Worm (Caenorhabditis elegans) whole organism, L2 larva: ENCODE results near the gene srlf-19.
A peak's percentile ranks its signal among the peaks of the same experiment; 100 is the strongest.

Source experiments
- C34F6.9 ChIP-seq: fragments of 150-350 bp; optimal IDR thresholded peaks from 2 replicates; lab custom pipeline; 2014; ENCODE audit warnings: missing biosample characterization, missing genetic modification characterization
- F13H6.1 ChIP-seq: sonication (generic microtip); optimal IDR thresholded peaks from 2 replicates; lab custom pipeline; 2016; ENCODE audit warnings: missing genetic modification characterization, missing compliant biosample characterization
- R02D3.7 ChIP-seq: fragments of 150-350 bp; optimal IDR thresholded peaks from 2 replicates; lab custom pipeline; 2014; ENCODE audit warnings: missing biosample characterization, missing genetic modification characterization
- Y55F3AM.14 ChIP-seq: fragments of 200-800 bp; sonication (Bioruptor generic); optimal IDR thresholded peaks from 2 replicates; lab custom pipeline; 2018; ENCODE audit warnings: mild to moderate bottlenecking, missing genetic modification characterization, missing compliant biosample characterization
- ZK546.5 ChIP-seq: sonication (generic microtip); optimal IDR thresholded peaks from 2 replicates; lab custom pipeline; 2017; ENCODE audit warnings: missing biosample characterization, missing genetic modification characterization
- alr-1 ChIP-seq: fragments of 150-350 bp; optimal IDR thresholded peaks from 2 replicates; lab custom pipeline; 2014; ENCODE audit warnings: missing biosample characterization, missing genetic modification characterization
- aly-2 ChIP-seq: fragments of 150-350 bp; optimal IDR thresholded peaks from 2 replicates; lab custom pipeline; 2014; ENCODE audit warnings: missing biosample characterization, missing genetic modification characterization
- ama-1 ChIP-seq: fragments of 150-350 bp; optimal IDR thresholded peaks from 2 replicates; lab custom pipeline; 2018; ENCODE audit warnings: inconsistent platforms
- blmp-1 ChIP-seq: sonication (generic microtip); optimal IDR thresholded peaks from 2 replicates; lab custom pipeline; 2017; ENCODE audit warnings: missing genetic modification characterization, mild to moderate bottlenecking, missing compliant biosample characterization, antibody characterized with exemption, moderate library complexity; ENCODE audit not compliant: insufficient read depth
- ceh-16 ChIP-seq: fragments of 150-350 bp; optimal IDR thresholded peaks from 2 replicates; lab custom pipeline; 2014; ENCODE audit warnings: missing biosample characterization, missing genetic modification characterization
- ceh-82 ChIP-seq: fragments of 150-350 bp; optimal IDR thresholded peaks from 2 replicates; lab custom pipeline; 2014; ENCODE audit warnings: missing biosample characterization, missing genetic modification characterization
- crh-2 ChIP-seq: sonication (generic microtip); optimal IDR thresholded peaks from 2 replicates; lab custom pipeline; 2017; ENCODE audit warnings: missing biosample characterization, missing genetic modification characterization
- dmd-4 ChIP-seq: sonication (generic microtip); optimal IDR thresholded peaks from 2 replicates; lab custom pipeline; 2017; ENCODE audit warnings: missing biosample characterization, missing genetic modification characterization
- egl-27 ChIP-seq: sonication (generic microtip); optimal IDR thresholded peaks from 3 replicates; lab custom pipeline; 2017; ENCODE audit warnings: missing biosample characterization, missing genetic modification reagents, missing genetic modification characterization
- elt-1 ChIP-seq: fragments of 150-350 bp; optimal IDR thresholded peaks from 2 replicates; lab custom pipeline; 2014; ENCODE audit warnings: missing biosample characterization, missing genetic modification characterization
- elt-3 ChIP-seq: sonication (generic microtip); optimal IDR thresholded peaks from 2 replicates; lab custom pipeline; 2017; ENCODE audit warnings: missing biosample characterization, missing genetic modification characterization
- fos-1 ChIP-seq: fragments of 150-350 bp; optimal IDR thresholded peaks from 2 replicates; lab custom pipeline; 2014; ENCODE audit warnings: missing biosample characterization, missing genetic modification characterization
- gmeb-1 ChIP-seq: fragments of 150-350 bp; optimal IDR thresholded peaks from 2 replicates; lab custom pipeline; 2014; ENCODE audit warnings: missing biosample characterization, missing genetic modification characterization
- lin-11 ChIP-seq: fragments of 150-350 bp; sonication (generic microtip); optimal IDR thresholded peaks from 2 replicates; lab custom pipeline; 2014; ENCODE audit warnings: missing biosample characterization, missing genetic modification characterization, inconsistent platforms, mixed read lengths
- lin-13 ChIP-seq: fragments of 150-350 bp; optimal IDR thresholded peaks from 2 replicates; lab custom pipeline; 2014; ENCODE audit warnings: missing biosample characterization, missing genetic modification reagents, missing genetic modification characterization
- lin-39 ChIP-seq: fragments of 150-350 bp; optimal IDR thresholded peaks from 2 replicates; lab custom pipeline; 2014; ENCODE audit warnings: missing biosample characterization, missing genetic modification reagents, missing genetic modification characterization
- lsy-2 ChIP-seq, 2 experiments: fragments of 150-350 bp in 1 of 2; sonication (generic microtip) in 1 of 2; optimal IDR thresholded peaks; 2 replicates each; lab custom pipeline; 2014 to 2017; ENCODE audit warnings: missing biosample characterization in 2 of 2, missing genetic modification characterization in 2 of 2
- mab-5 ChIP-seq: fragments of 150-350 bp; optimal IDR thresholded peaks from 2 replicates; lab custom pipeline; 2014; ENCODE audit warnings: missing biosample characterization, missing genetic modification characterization
- mbf-1 ChIP-seq: sonication (generic microtip); optimal IDR thresholded peaks from 2 replicates; lab custom pipeline; 2017; ENCODE audit warnings: missing biosample characterization, missing genetic modification characterization
- mdl-1 ChIP-seq, 2 experiments: fragments of 150-350 bp in 1 of 2; sonication (generic microtip) in 1 of 2; optimal IDR thresholded peaks; 2 replicates each; lab custom pipeline; 2017; ENCODE audit warnings: missing biosample characterization in 2 of 2, missing genetic modification characterization in 2 of 2
- nhr-10 ChIP-seq: sonication (generic microtip); optimal IDR thresholded peaks from 2 replicates; lab custom pipeline; 2017; ENCODE audit warnings: missing biosample characterization, missing genetic modification characterization
- nhr-12 ChIP-seq: fragments of 150-350 bp; optimal IDR thresholded peaks from 2 replicates; lab custom pipeline; 2014; ENCODE audit warnings: missing biosample characterization, missing genetic modification characterization
- nhr-129 ChIP-seq: fragments of 150-350 bp; optimal IDR thresholded peaks from 2 replicates; lab custom pipeline; 2014; ENCODE audit warnings: missing biosample characterization, missing genetic modification characterization
- nhr-21 ChIP-seq: fragments of 150-350 bp; optimal IDR thresholded peaks from 2 replicates; lab custom pipeline; 2014; ENCODE audit warnings: missing biosample characterization, missing genetic modification characterization
- nhr-23 ChIP-seq: fragments of 150-350 bp; optimal IDR thresholded peaks from 2 replicates; lab custom pipeline; 2014; ENCODE audit warnings: missing biosample characterization, missing genetic modification reagents, missing genetic modification characterization
- nhr-237 ChIP-seq: fragments of 150-350 bp; optimal IDR thresholded peaks from 2 replicates; lab custom pipeline; 2014; ENCODE audit warnings: missing biosample characterization, missing genetic modification characterization
- nhr-25 ChIP-seq: fragments of 150-350 bp; sonication (generic microtip); optimal IDR thresholded peaks from 3 replicates; lab custom pipeline; 2014; ENCODE audit warnings: missing biosample characterization, missing genetic modification characterization
- nhr-6 ChIP-seq: fragments of 150-350 bp; optimal IDR thresholded peaks from 2 replicates; lab custom pipeline; 2014; ENCODE audit warnings: missing biosample characterization, missing genetic modification characterization
- nhr-77 ChIP-seq: fragments of 150-350 bp; optimal IDR thresholded peaks from 2 replicates; lab custom pipeline; 2014; ENCODE audit warnings: missing biosample characterization, missing genetic modification characterization
- peb-1 ChIP-seq: fragments of 150-350 bp; optimal IDR thresholded peaks from 2 replicates; lab custom pipeline; 2014; ENCODE audit warnings: missing biosample characterization, missing genetic modification characterization
- sem-4 ChIP-seq: fragments of 150-350 bp; optimal IDR thresholded peaks from 2 replicates; lab custom pipeline; 2014; ENCODE audit warnings: missing biosample characterization, missing genetic modification reagents, missing genetic modification characterization
- skn-1 ChIP-seq: sonication (generic microtip); optimal IDR thresholded peaks from 2 replicates; lab custom pipeline; 2017; ENCODE audit warnings: missing biosample characterization, missing genetic modification characterization
- sma-3 ChIP-seq: sonication (generic microtip); optimal IDR thresholded peaks from 2 replicates; lab custom pipeline; 2016; ENCODE audit warnings: missing genetic modification reagents, missing genetic modification characterization, missing compliant biosample characterization
- sma-9 ChIP-seq, 2 experiments: fragments of 150-350 bp in 1 of 2; sonication (generic microtip) in 1 of 2; optimal IDR thresholded peaks; 2 replicates each; lab custom pipeline; 2014 to 2016; ENCODE audit warnings: missing genetic modification characterization in 2 of 2, mild to moderate bottlenecking in 1 of 2, missing biosample characterization in 1 of 2, missing compliant biosample characterization in 1 of 2, missing genetic modification reagents in 1 of 2, moderate library complexity in 1 of 2
- snpc-4 ChIP-seq: fragments of 150-350 bp; optimal IDR thresholded peaks from 2 replicates; lab custom pipeline; 2014; ENCODE audit warnings: missing biosample characterization, missing genetic modification characterization
- unc-39 ChIP-seq: fragments of 150-350 bp; optimal IDR thresholded peaks from 2 replicates; lab custom pipeline; 2014; ENCODE audit warnings: missing biosample characterization, missing genetic modification characterization
- unc-55 ChIP-seq: fragments of 150-350 bp; sonication (generic microtip); optimal IDR thresholded peaks from 3 replicates; lab custom pipeline; 2014; ENCODE audit warnings: missing biosample characterization, missing genetic modification reagents, missing genetic modification characterization
- unc-62 ChIP-seq: fragments of 150-350 bp; optimal IDR thresholded peaks from 2 replicates; lab custom pipeline; 2014; ENCODE audit warnings: missing biosample characterization, missing genetic modification reagents, missing genetic modification characterization
- zag-1 ChIP-seq: fragments of 150-350 bp; optimal IDR thresholded peaks from 2 replicates; lab custom pipeline; 2014; ENCODE audit warnings: missing biosample characterization, missing genetic modification characterization
- ztf-1 ChIP-seq: fragments of 200-800 bp; sonication (Bioruptor generic); conservative IDR thresholded peaks from 2 replicates; pipeline ENCODE4 v1.3.6; 2022; ENCODE audit warnings: missing genetic modification characterization, missing compliant biosample characterization
- ztf-11 ChIP-seq: sonication (generic microtip); optimal IDR thresholded peaks from 2 replicates; lab custom pipeline; 2017; ENCODE audit warnings: missing biosample characterization, missing genetic modification characterization
- ztf-4 ChIP-seq: fragments of 150-350 bp; optimal IDR thresholded peaks from 2 replicates; lab custom pipeline; 2014; ENCODE audit warnings: missing biosample characterization, missing genetic modification characterization

The srlf-19 gene

DNA sequence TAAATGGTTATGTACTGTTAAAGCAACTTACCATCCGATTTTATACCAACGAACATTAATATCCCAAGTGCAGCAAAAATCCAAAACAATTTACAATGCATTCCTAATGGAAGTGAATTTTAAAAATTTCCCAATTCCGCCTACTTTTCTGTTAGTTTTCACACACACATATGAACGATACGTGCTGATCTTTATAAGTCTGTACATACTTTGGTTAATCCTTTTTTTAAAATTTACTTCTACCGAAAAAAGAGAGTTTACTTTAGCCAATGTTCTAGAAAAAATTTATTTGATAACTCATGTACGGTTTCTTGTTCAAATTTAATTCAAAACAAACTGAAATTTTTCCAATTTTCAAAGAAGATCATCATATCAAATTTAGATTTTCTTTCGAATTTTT lies 19.7 kb downstream of the srlf-19 start, which contains the start of gene R11G11.16:
R11G11.16 (minus strand) TSS at position 101 of the 400 bp plus-strand sequence.
- TF ChIP-seq nhr-77 (no peak), nhr-25 (no peak), alr-1 (no peak), egl-27 (tag; lab: Kevin White, UChicago) (no peak), sem-4 (tag; lab: Kevin White, UChicago) (no peak), unc-62 (no peak), mbf-1 (no peak), sma-3 (GFP tag; lab: Kevin White, UChicago) (no peak), nhr-12 (no peak), F13H6.1 (tag; lab: Kevin White, UChicago) (no peak), ZK546.5 (no peak), nhr-21 (tag; lab: Kevin White, UChicago) (no peak), peb-1 (tag; lab: Kevin White, UChicago) (no peak), crh-2 (no peak), lin-39 (tag; lab: Kevin White, UChicago) (no peak)

- no peak for TF ChIP-seq ceh-82 (tag; lab: Kevin White, UChicago)
- no peak for TF ChIP-seq sem-4 (tag; lab: Kevin White, UChicago)
- TF ChIP-seq unc-62: no peak
- TF ChIP-seq unc-55 (GFP tag; lab: Kevin White, UChicago): no peak
- no peak for TF ChIP-seq lin-39 (tag; lab: Kevin White, UChicago)
- no peak for TF ChIP-seq mbf-1
- TF ChIP-seq ceh-16 (tag; lab: Kevin White, UChicago): no peak
- no peak for TF ChIP-seq lin-13 (GFP tag; lab: Kevin White, UChicago)
- no peak for TF ChIP-seq crh-2
- TF ChIP-seq fos-1: no peak
- no peak for TF ChIP-seq nhr-23 (tag; lab: Kevin White, UChicago)
These were observed 22.3 kb downstream of the srlf-19 start, which contains the start of gene srw-108 for ce11 chrV:527602-528001. TSS of gene srw-108 (plus strand) at chrV:527902.

ce11 chrV:532046-532445 lies 26.8 kb downstream of the srlf-19 start, which contains the start of gene nhr-58:
TSS of gene nhr-58 (plus strand) at chrV:532259.
- TF ChIP-seq lin-39 (tag; lab: Kevin White, UChicago) (no peak), peb-1 (tag; lab: Kevin White, UChicago) (no peak), ztf-4 (tag; lab: Kevin White, UChicago) (no peak), unc-62 (no peak), gmeb-1 (tag; lab: Kevin White, UChicago) (peak; percentile 29), mdl-1 (tag; optimal IDR thresholded peaks at IDR 0.05; lab: Kevin White, UChicago) (peak in 1 of 2 experiments; percentile 51), lsy-2 (tag; optimal IDR thresholded peaks at IDR 0.05; lab: Kevin White, UChicago) (no peak), snpc-4 (peak; percentile 17), nhr-237 (tag; lab: Kevin White, UChicago) (no peak), Y55F3AM.14 (GFP tag; lab: Kevin White, UChicago) (no peak), F13H6.1 (tag; lab: Kevin White, UChicago) (peak; percentile 81), fos-1 (peak; percentile 93), unc-55 (GFP tag; lab: Kevin White, UChicago) (peak; percentile 70), sma-9 (GFP tag; optimal IDR thresholded peaks at IDR 0.05; lab: Kevin White, UChicago) (peak; percentile 99), sma-9 (tag; optimal IDR thresholded peaks at IDR 0.05; lab: Kevin White, UChicago) (peak; percentile 43), mab-5 (tag; lab: Kevin White, UChicago) (no peak), mbf-1 (no peak), skn-1 (no peak), nhr-10 (tag; lab: Kevin White, UChicago) (no peak), nhr-77 (no peak), elt-1 (tag; lab: Kevin White, UChicago) (no peak), lin-11 (no peak), dmd-4 (no peak), unc-39 (no peak), nhr-23 (tag; lab: Kevin White, UChicago) (no peak), blmp-1 (tag; lab: Kevin White, UChicago) (peak; percentile 64), ama-1 (no peak), nhr-6 (tag; lab: Kevin White, UChicago) (peak; percentile 15), ZK546.5 (no peak), egl-27 (tag; lab: Kevin White, UChicago) (peak; percentile 83), nhr-25 (no peak), C34F6.9 (peak; percentile 62), aly-2 (tag; lab: Kevin White, UChicago) (no peak), crh-2 (peak; percentile 63), sma-3 (GFP tag; lab: Kevin White, UChicago) (peak; percentile 61), ceh-16 (tag; lab: Kevin White, UChicago) (peak; percentile 18), ztf-11 (tag; lab: Kevin White, UChicago) (no peak), R02D3.7 (no peak), nhr-12 (no peak), lin-13 (GFP tag; lab: Kevin White, UChicago) (no peak), nhr-129 (tag; lab: Kevin White, UChicago) (peak; percentile 97), alr-1 (no peak), nhr-21 (tag; lab: Kevin White, UChicago) (peak; percentile 66), elt-3 (tag; lab: Kevin White, UChicago) (no peak), zag-1 (tag; lab: Kevin White, UChicago) (no peak), sem-4 (tag; lab: Kevin White, UChicago) (no peak), ztf-1 (no peak), ceh-82 (tag; lab: Kevin White, UChicago) (no peak)
